Worm (Caenorhabditis elegans) whole organism, L2 larva: ENCODE results near the gene pqn-96.

ENCODE experiments used
- C34F6.9 ChIP-seq: fragments of 150-350 bp; optimal IDR thresholded peaks from 2 replicates; lab custom pipeline; 2014; ENCODE audit warnings: missing biosample characterization, missing genetic modification characterization
- F13H6.1 ChIP-seq: sonication (generic microtip); optimal IDR thresholded peaks from 2 replicates; lab custom pipeline; 2016; ENCODE audit warnings: missing genetic modification characterization, missing compliant biosample characterization
- R02D3.7 ChIP-seq: fragments of 150-350 bp; optimal IDR thresholded peaks from 2 replicates; lab custom pipeline; 2014; ENCODE audit warnings: missing biosample characterization, missing genetic modification characterization
- Y55F3AM.14 ChIP-seq: fragments of 200-800 bp; sonication (Bioruptor generic); optimal IDR thresholded peaks from 2 replicates; lab custom pipeline; 2018; ENCODE audit warnings: mild to moderate bottlenecking, missing genetic modification characterization, missing compliant biosample characterization
- ZK546.5 ChIP-seq: sonication (generic microtip); optimal IDR thresholded peaks from 2 replicates; lab custom pipeline; 2017; ENCODE audit warnings: missing biosample characterization, missing genetic modification characterization
- alr-1 ChIP-seq: fragments of 150-350 bp; optimal IDR thresholded peaks from 2 replicates; lab custom pipeline; 2014; ENCODE audit warnings: missing biosample characterization, missing genetic modification characterization
- ama-1 ChIP-seq: fragments of 150-350 bp; optimal IDR thresholded peaks from 2 replicates; lab custom pipeline; 2018; ENCODE audit warnings: inconsistent platforms
- blmp-1 ChIP-seq: sonication (generic microtip); optimal IDR thresholded peaks from 2 replicates; lab custom pipeline; 2017; ENCODE audit warnings: missing genetic modification characterization, mild to moderate bottlenecking, missing compliant biosample characterization, antibody characterized with exemption, moderate library complexity; ENCODE audit not compliant: insufficient read depth
- ceh-16 ChIP-seq: fragments of 150-350 bp; optimal IDR thresholded peaks from 2 replicates; lab custom pipeline; 2014; ENCODE audit warnings: missing biosample characterization, missing genetic modification characterization
- ceh-82 ChIP-seq: fragments of 150-350 bp; optimal IDR thresholded peaks from 2 replicates; lab custom pipeline; 2014; ENCODE audit warnings: missing biosample characterization, missing genetic modification characterization
- crh-2 ChIP-seq: sonication (generic microtip); optimal IDR thresholded peaks from 2 replicates; lab custom pipeline; 2017; ENCODE audit warnings: missing biosample characterization, missing genetic modification characterization
- dmd-4 ChIP-seq: sonication (generic microtip); optimal IDR thresholded peaks from 2 replicates; lab custom pipeline; 2017; ENCODE audit warnings: missing biosample characterization, missing genetic modification characterization
- egl-27 ChIP-seq: sonication (generic microtip); optimal IDR thresholded peaks from 3 replicates; lab custom pipeline; 2017; ENCODE audit warnings: missing biosample characterization, missing genetic modification reagents, missing genetic modification characterization
- elt-1 ChIP-seq: fragments of 150-350 bp; optimal IDR thresholded peaks from 2 replicates; lab custom pipeline; 2014; ENCODE audit warnings: missing biosample characterization, missing genetic modification characterization
- elt-3 ChIP-seq: sonication (generic microtip); optimal IDR thresholded peaks from 2 replicates; lab custom pipeline; 2017; ENCODE audit warnings: missing biosample characterization, missing genetic modification characterization
- fos-1 ChIP-seq: fragments of 150-350 bp; optimal IDR thresholded peaks from 2 replicates; lab custom pipeline; 2014; ENCODE audit warnings: missing biosample characterization, missing genetic modification characterization
- gmeb-1 ChIP-seq: fragments of 150-350 bp; optimal IDR thresholded peaks from 2 replicates; lab custom pipeline; 2014; ENCODE audit warnings: missing biosample characterization, missing genetic modification characterization
- lin-11 ChIP-seq: fragments of 150-350 bp; sonication (generic microtip); optimal IDR thresholded peaks from 2 replicates; lab custom pipeline; 2014; ENCODE audit warnings: missing biosample characterization, missing genetic modification characterization, inconsistent platforms, mixed read lengths
- lin-13 ChIP-seq: fragments of 150-350 bp; optimal IDR thresholded peaks from 2 replicates; lab custom pipeline; 2014; ENCODE audit warnings: missing biosample characterization, missing genetic modification reagents, missing genetic modification characterization
- lin-39 ChIP-seq: fragments of 150-350 bp; optimal IDR thresholded peaks from 2 replicates; lab custom pipeline; 2014; ENCODE audit warnings: missing biosample characterization, missing genetic modification reagents, missing genetic modification characterization
- lsy-2 ChIP-seq, 2 experiments: fragments of 150-350 bp in 1 of 2; sonication (generic microtip) in 1 of 2; optimal IDR thresholded peaks; 2 replicates each; lab custom pipeline; 2014 to 2017; ENCODE audit warnings: missing biosample characterization in 2 of 2, missing genetic modification characterization in 2 of 2
- mab-5 ChIP-seq: fragments of 150-350 bp; optimal IDR thresholded peaks from 2 replicates; lab custom pipeline; 2014; ENCODE audit warnings: missing biosample characterization, missing genetic modification characterization
- mbf-1 ChIP-seq: sonication (generic microtip); optimal IDR thresholded peaks from 2 replicates; lab custom pipeline; 2017; ENCODE audit warnings: missing biosample characterization, missing genetic modification characterization
- mdl-1 ChIP-seq, 2 experiments: fragments of 150-350 bp in 1 of 2; sonication (generic microtip) in 1 of 2; optimal IDR thresholded peaks; 2 replicates each; lab custom pipeline; 2017; ENCODE audit warnings: missing biosample characterization in 2 of 2, missing genetic modification characterization in 2 of 2
- nhr-10 ChIP-seq: sonication (generic microtip); optimal IDR thresholded peaks from 2 replicates; lab custom pipeline; 2017; ENCODE audit warnings: missing biosample characterization, missing genetic modification characterization
- nhr-12 ChIP-seq: fragments of 150-350 bp; optimal IDR thresholded peaks from 2 replicates; lab custom pipeline; 2014; ENCODE audit warnings: missing biosample characterization, missing genetic modification characterization
- nhr-129 ChIP-seq: fragments of 150-350 bp; optimal IDR thresholded peaks from 2 replicates; lab custom pipeline; 2014; ENCODE audit warnings: missing biosample characterization, missing genetic modification characterization
- nhr-21 ChIP-seq: fragments of 150-350 bp; optimal IDR thresholded peaks from 2 replicates; lab custom pipeline; 2014; ENCODE audit warnings: missing biosample characterization, missing genetic modification characterization
- nhr-23 ChIP-seq: fragments of 150-350 bp; optimal IDR thresholded peaks from 2 replicates; lab custom pipeline; 2014; ENCODE audit warnings: missing biosample characterization, missing genetic modification reagents, missing genetic modification characterization
- nhr-237 ChIP-seq: fragments of 150-350 bp; optimal IDR thresholded peaks from 2 replicates; lab custom pipeline; 2014; ENCODE audit warnings: missing biosample characterization, missing genetic modification characterization
- nhr-25 ChIP-seq: fragments of 150-350 bp; sonication (generic microtip); optimal IDR thresholded peaks from 3 replicates; lab custom pipeline; 2014; ENCODE audit warnings: missing biosample characterization, missing genetic modification characterization
- nhr-6 ChIP-seq: fragments of 150-350 bp; optimal IDR thresholded peaks from 2 replicates; lab custom pipeline; 2014; ENCODE audit warnings: missing biosample characterization, missing genetic modification characterization
- nhr-77 ChIP-seq: fragments of 150-350 bp; optimal IDR thresholded peaks from 2 replicates; lab custom pipeline; 2014; ENCODE audit warnings: missing biosample characterization, missing genetic modification characterization
- sem-4 ChIP-seq: fragments of 150-350 bp; optimal IDR thresholded peaks from 2 replicates; lab custom pipeline; 2014; ENCODE audit warnings: missing biosample characterization, missing genetic modification reagents, missing genetic modification characterization
- skn-1 ChIP-seq: sonication (generic microtip); optimal IDR thresholded peaks from 2 replicates; lab custom pipeline; 2017; ENCODE audit warnings: missing biosample characterization, missing genetic modification characterization
- sma-3 ChIP-seq: sonication (generic microtip); optimal IDR thresholded peaks from 2 replicates; lab custom pipeline; 2016; ENCODE audit warnings: missing genetic modification reagents, missing genetic modification characterization, missing compliant biosample characterization
- sma-9 ChIP-seq, 2 experiments: fragments of 150-350 bp in 1 of 2; sonication (generic microtip) in 1 of 2; optimal IDR thresholded peaks; 2 replicates each; lab custom pipeline; 2014 to 2016; ENCODE audit warnings: missing genetic modification characterization in 2 of 2, mild to moderate bottlenecking in 1 of 2, missing biosample characterization in 1 of 2, missing compliant biosample characterization in 1 of 2, missing genetic modification reagents in 1 of 2, moderate library complexity in 1 of 2
- snpc-4 ChIP-seq: fragments of 150-350 bp; optimal IDR thresholded peaks from 2 replicates; lab custom pipeline; 2014; ENCODE audit warnings: missing biosample characterization, missing genetic modification characterization
- unc-39 ChIP-seq: fragments of 150-350 bp; optimal IDR thresholded peaks from 2 replicates; lab custom pipeline; 2014; ENCODE audit warnings: missing biosample characterization, missing genetic modification characterization
- unc-55 ChIP-seq: fragments of 150-350 bp; sonication (generic microtip); optimal IDR thresholded peaks from 3 replicates; lab custom pipeline; 2014; ENCODE audit warnings: missing biosample characterization, missing genetic modification reagents, missing genetic modification characterization
- unc-62 ChIP-seq: fragments of 150-350 bp; optimal IDR thresholded peaks from 2 replicates; lab custom pipeline; 2014; ENCODE audit warnings: missing biosample characterization, missing genetic modification reagents, missing genetic modification characterization
- ztf-11 ChIP-seq: sonication (generic microtip); optimal IDR thresholded peaks from 2 replicates; lab custom pipeline; 2017; ENCODE audit warnings: missing biosample characterization, missing genetic modification characterization
- ztf-4 ChIP-seq: fragments of 150-350 bp; optimal IDR thresholded peaks from 2 replicates; lab custom pipeline; 2014; ENCODE audit warnings: missing biosample characterization, missing genetic modification characterization

Gene pqn-96

ce11 chrIII:8429035-8429434 lies 10.2 kb downstream of the pqn-96 start, which contains the start of gene ZK1236.1:
Gene ZK1236.1 (plus strand): TSS chrIII:8429297.
- TF ChIP-seq egl-27 (no peak), mab-5 (no peak), elt-3 (tag; lab: Kevin White, UChicago) (no peak), mbf-1 (tag; lab: Kevin White, UChicago) (no peak), ztf-11 (no peak), snpc-4 (tag; lab: Kevin White, UChicago) (no peak), sma-9 (GFP tag; optimal IDR thresholded peaks at IDR 0.05; lab: Kevin White, UChicago) (no peak), sma-9 (tag; optimal IDR thresholded peaks at IDR 0.05; lab: Kevin White, UChicago) (no peak), F13H6.1 (no peak), unc-55 (GFP tag; lab: Kevin White, UChicago) (peak; percentile 30), Y55F3AM.14 (no peak), nhr-12 (tag; lab: Kevin White, UChicago) (no peak), lsy-2 (tag; optimal IDR thresholded peaks at IDR 0.05; lab: Kevin White, UChicago) (peak in 1 of 2 experiments; percentile 18)

- peak; percentile 7 for TF ChIP-seq nhr-6 (tag; lab: Kevin White, UChicago)
- TF ChIP-seq lin-11, result no peak
- TF ChIP-seq ama-1, result no peak
- no peak for TF ChIP-seq mab-5
- TF ChIP-seq nhr-129 (tag; lab: Kevin White, UChicago), result no peak
- TF ChIP-seq unc-62 (GFP tag; lab: Kevin White, UChicago), result no peak
- peak; percentile 32 for TF ChIP-seq unc-55 (GFP tag; lab: Kevin White, UChicago)
- no peak for TF ChIP-seq sma-3 (GFP tag; lab: Kevin White, UChicago)
- no peak for TF ChIP-seq nhr-21 (tag; lab: Kevin White, UChicago)
- TF ChIP-seq nhr-23, result no peak
- TF ChIP-seq C34F6.9 (tag; lab: Kevin White, UChicago), result peak; percentile 14
- TF ChIP-seq mbf-1 (tag; lab: Kevin White, UChicago), result no peak
- peak in 1 of 2 experiments; percentile 55 for TF ChIP-seq lsy-2 (tag; optimal IDR thresholded peaks at IDR 0.05; lab: Kevin White, UChicago)
- TF ChIP-seq sem-4 (tag; lab: Kevin White, UChicago), result no peak
- TF ChIP-seq nhr-77, result no peak
- peak; percentile 14 for TF ChIP-seq crh-2
- no peak for TF ChIP-seq skn-1 (tag; lab: Kevin White, UChicago)
- no peak for TF ChIP-seq lin-13
- no peak for TF ChIP-seq elt-3 (tag; lab: Kevin White, UChicago)
- TF ChIP-seq ztf-4 (tag; lab: Kevin White, UChicago), result no peak
- TF ChIP-seq fos-1 (tag; lab: Kevin White, UChicago), result no peak
- peak; percentile 66 for TF ChIP-seq blmp-1 (tag; lab: Kevin White, UChicago)
These were observed 12.9 kb downstream of the pqn-96 start, which contains the start of gene cec-1 for ce11 chrIII:8426271-8426670. Gene cec-1 (plus strand): TSS chrIII:8426333.

- TF ChIP-seq unc-55 (GFP tag; lab: Kevin White, UChicago) (peak; percentile 56), nhr-129 (tag; lab: Kevin White, UChicago) (peak; percentile 82), sem-4 (tag; lab: Kevin White, UChicago) (no peak), skn-1 (tag; lab: Kevin White, UChicago) (peak; percentile 5), blmp-1 (tag; lab: Kevin White, UChicago) (peak; percentile 55), C34F6.9 (tag; lab: Kevin White, UChicago) (peak; percentile 79), F13H6.1 (peak; percentile 76), sma-9 (GFP tag; optimal IDR thresholded peaks at IDR 0.05; lab: Kevin White, UChicago) (peak; percentile 36), sma-9 (tag; optimal IDR thresholded peaks at IDR 0.05; lab: Kevin White, UChicago) (no peak), ceh-82 (no peak), lin-13 (no peak), ztf-11 (no peak), gmeb-1 (tag; lab: Kevin White, UChicago) (peak; percentile 60), R02D3.7 (no peak), nhr-237 (tag; lab: Kevin White, UChicago) (no peak), dmd-4 (no peak), nhr-10 (tag; lab: Kevin White, UChicago) (no peak), nhr-6 (tag; lab: Kevin White, UChicago) (no peak), crh-2 (peak; percentile 93), mbf-1 (tag; lab: Kevin White, UChicago) (no peak), sma-3 (GFP tag; lab: Kevin White, UChicago) (peak; percentile 52), lin-39 (tag; lab: Kevin White, UChicago) (no peak), ZK546.5 (tag; lab: Kevin White, UChicago) (no peak), alr-1 (tag; lab: Kevin White, UChicago) (no peak), snpc-4 (tag; lab: Kevin White, UChicago) (no peak), nhr-21 (tag; lab: Kevin White, UChicago) (peak; percentile 49), fos-1 (tag; lab: Kevin White, UChicago) (peak; percentile 59), nhr-25 (tag; lab: Kevin White, UChicago) (peak; percentile 74), lin-11 (peak; percentile 47), lsy-2 (tag; optimal IDR thresholded peaks at IDR 0.05; lab: Kevin White, UChicago) (peak; percentile 53 to 83), ceh-16 (tag; lab: Kevin White, UChicago) (no peak), nhr-12 (tag; lab: Kevin White, UChicago) (no peak), unc-39 (tag; lab: Kevin White, UChicago) (no peak), elt-1 (tag; lab: Kevin White, UChicago) (no peak), mdl-1 (tag; optimal IDR thresholded peaks at IDR 0.05; lab: Kevin White, UChicago) (peak in 1 of 2 experiments; percentile 13)
- TF ChIP-seq, all 48 proteins: peak for 16
These were observed 14.1 kb downstream of the pqn-96 start for ce11 chrIII:8425076-8425475.
